Worm (Caenorhabditis elegans) whole organism, L1 larva: ENCODE data around the gene C49H3.12.

Experiments
- blmp-1 ChIP-seq: fragments of 150-350 bp; optimal IDR thresholded peaks from 2 replicates; lab custom pipeline; 2014; ENCODE audit warnings: missing biosample characterization, missing genetic modification characterization
- nhr-11 ChIP-seq: fragments of 150-350 bp; optimal IDR thresholded peaks from 2 replicates; lab custom pipeline; 2014; ENCODE audit warnings: missing biosample characterization, missing genetic modification characterization
- nhr-12 ChIP-seq: sonication (generic microtip); optimal IDR thresholded peaks from 2 replicates; lab custom pipeline; 2017; ENCODE audit warnings: missing biosample characterization, missing genetic modification characterization

ce11 chrIV:7927218-7927617 lies at the start of gene C49H3.12:
- TF ChIP-seq nhr-11 = no peak
- no peak for TF ChIP-seq blmp-1 (tag; lab: Kevin White, UChicago)
- no peak for TF ChIP-seq nhr-12
